Fruit fly (Drosophila melanogaster) whole organism, wandering third instar larva: ENCODE results near the gene Ibf2.
A peak's percentile ranks its signal among the peaks of the same experiment; 100 is the strongest.

Source experiments
- br ChIP-seq: fragments of 200-800 bp; sonication (Bioruptor generic); optimal IDR thresholded peaks from 2 replicates; lab custom pipeline; 2016; ENCODE audit warnings: missing biosample characterization, missing genetic modification characterization
- h ChIP-seq: fragments of 200-800 bp; sonication (Bioruptor generic); optimal IDR thresholded peaks from 3 replicates; lab custom pipeline; 2016; ENCODE audit warnings: missing biosample characterization, mild to moderate bottlenecking, missing genetic modification characterization

Ibf2 gene

dm6 chr3R:9213029-9213428 lies 45.3 kb downstream of the Ibf2 start:
- TF ChIP-seq h: peak; percentile 4
- TF ChIP-seq br (GFP tag; lab: Kevin White, UChicago): no peak
- TF ChIP-seq, all 38 proteins: peak for 1
